Worm (Caenorhabditis elegans) whole organism, L1 larva: Measurements from ENCODE around the gene fipr-7.
A peak's percentile ranks its signal among the peaks of the same experiment; 100 is the strongest.

Source experiments
- C16A3.4 ChIP-seq: fragments of 150-350 bp; optimal IDR thresholded peaks from 2 replicates; lab custom pipeline; 2014; ENCODE audit warnings: missing biosample characterization, missing genetic modification characterization
- F16B12.6 ChIP-seq: fragments of 150-350 bp; optimal IDR thresholded peaks from 2 replicates; lab custom pipeline; 2014; ENCODE audit warnings: missing biosample characterization, missing genetic modification characterization
- Y116A8C.19 ChIP-seq: sonication (generic microtip); optimal IDR thresholded peaks from 2 replicates; lab custom pipeline; 2016; ENCODE audit warnings: missing compliant biosample characterization, missing genetic modification characterization, borderline replicate concordance
- blmp-1 ChIP-seq: fragments of 150-350 bp; optimal IDR thresholded peaks from 2 replicates; lab custom pipeline; 2014; ENCODE audit warnings: missing biosample characterization, missing genetic modification characterization
- ceh-63 ChIP-seq: fragments of 200-800 bp; sonication (Bioruptor generic); optimal IDR thresholded peaks from 2 replicates; lab custom pipeline; 2018; ENCODE audit warnings: mild to moderate bottlenecking, missing genetic modification characterization, missing compliant biosample characterization
- ceh-8 ChIP-seq: fragments of 200-800 bp; sonication (Bioruptor generic); optimal IDR thresholded peaks from 2 replicates; lab custom pipeline; 2018; ENCODE audit warnings: mild to moderate bottlenecking, missing genetic modification characterization, moderate library complexity, missing compliant biosample characterization
- ceh-82 ChIP-seq, 3 experiments: fragments of 150-350 bp in 1 of 3; sonication (generic microtip) in 2 of 3; optimal IDR thresholded peaks; 2 replicates each; lab custom pipeline; 2014 to 2017; ENCODE audit warnings: missing biosample characterization in 3 of 3, missing genetic modification characterization in 3 of 3
- dpl-1 ChIP-seq, 3 experiments: fragments of 150-350 bp in 2 of 3; sonication (generic microtip) in 1 of 3; optimal IDR thresholded peaks; 2 replicates each; lab custom pipeline; 2014 to 2017; ENCODE audit warnings: missing biosample characterization in 3 of 3, missing genetic modification characterization in 3 of 3, missing genetic modification reagents in 3 of 3
- efl-1 ChIP-seq, 4 experiments: fragments of 150-350 bp; optimal IDR thresholded peaks in 3 of 4; peaks in 1 of 4; 1 replicate in 1 of 4; 2 replicates in 3 of 4; lab custom pipeline; 2014; ENCODE audit warnings: missing biosample characterization in 2 of 4, missing genetic modification characterization in 2 of 4, missing genetic modification reagents in 2 of 4
- efl-3 ChIP-seq: fragments of 200-800 bp; sonication (Bioruptor generic); optimal IDR thresholded peaks from 2 replicates; lab custom pipeline; 2018; ENCODE audit warnings: mild to moderate bottlenecking, missing genetic modification characterization, missing compliant biosample characterization
- egl-13 ChIP-seq: sonication (generic microtip); optimal IDR thresholded peaks from 2 replicates; lab custom pipeline; 2016; ENCODE audit warnings: missing genotype, missing genetic modification reagents, missing genetic modification characterization, missing compliant biosample characterization
- egl-27 ChIP-seq, 2 experiments: fragments of 150-350 bp in 1 of 2; sonication (generic microtip); optimal IDR thresholded peaks; 3 replicates each; lab custom pipeline; 2017 to 2018; ENCODE audit warnings: missing biosample characterization in 2 of 2, missing genetic modification characterization in 2 of 2, missing genetic modification reagents in 2 of 2
- elt-3 ChIP-seq, 6 experiments: fragments of 150-350 bp in 1 of 6; sonication (generic microtip); optimal IDR thresholded peaks; 2 replicates each; lab custom pipeline; 2017 to 2018; ENCODE audit warnings: missing biosample characterization in 6 of 6, missing genetic modification characterization in 6 of 6, inconsistent platforms in 1 of 6
- fkh-8 ChIP-seq: sonication (generic microtip); optimal IDR thresholded peaks from 2 replicates; lab custom pipeline; 2016; ENCODE audit warnings: mild to moderate bottlenecking, missing genetic modification characterization, missing compliant biosample characterization
- fos-1 ChIP-seq: fragments of 150-350 bp; optimal IDR thresholded peaks from 2 replicates; lab custom pipeline; 2014; ENCODE audit warnings: missing biosample characterization, missing genetic modification characterization
- hlh-4 ChIP-seq: sonication (generic microtip); optimal IDR thresholded peaks from 2 replicates; lab custom pipeline; 2016; ENCODE audit warnings: mild to moderate bottlenecking, missing genetic modification characterization, missing compliant biosample characterization
- lin-13 ChIP-seq: fragments of 150-350 bp; optimal IDR thresholded peaks from 2 replicates; lab custom pipeline; 2014; ENCODE audit warnings: missing biosample characterization, missing genetic modification reagents, missing genetic modification characterization
- lin-14 ChIP-seq: fragments of 200-800 bp; sonication (Bioruptor generic); optimal IDR thresholded peaks from 2 replicates; lab custom pipeline; 2018; ENCODE audit warnings: mild to moderate bottlenecking, missing genetic modification characterization, moderate library complexity, missing compliant biosample characterization
- lin-39 ChIP-seq: fragments of 150-350 bp; optimal IDR thresholded peaks from 2 replicates; lab custom pipeline; 2014; ENCODE audit warnings: missing biosample characterization, missing genetic modification reagents, missing genetic modification characterization
- lsy-2 ChIP-seq, 2 experiments: fragments of 150-350 bp; optimal IDR thresholded peaks; 2 replicates each; lab custom pipeline; 2014; ENCODE audit warnings: missing biosample characterization in 2 of 2, missing genetic modification characterization in 2 of 2
- mdl-1 ChIP-seq, 2 experiments: fragments of 150-350 bp; optimal IDR thresholded peaks; 2 replicates each; lab custom pipeline; 2014 to 2017; ENCODE audit warnings: missing biosample characterization in 2 of 2, missing genetic modification characterization in 2 of 2, inconsistent platforms in 1 of 2
- nhr-11 ChIP-seq: fragments of 150-350 bp; optimal IDR thresholded peaks from 2 replicates; lab custom pipeline; 2014; ENCODE audit warnings: missing biosample characterization, missing genetic modification characterization
- nhr-20 ChIP-seq: sonication (generic microtip); optimal IDR thresholded peaks from 2 replicates; lab custom pipeline; 2016; ENCODE audit warnings: mild to moderate bottlenecking, missing genetic modification characterization, missing compliant biosample characterization
- nhr-237 ChIP-seq: fragments of 150-350 bp; optimal IDR thresholded peaks from 2 replicates; lab custom pipeline; 2014; ENCODE audit warnings: missing biosample characterization, missing genetic modification characterization
- nhr-47 ChIP-seq: sonication (generic microtip); optimal IDR thresholded peaks from 2 replicates; lab custom pipeline; 2016; ENCODE audit warnings: mild to moderate bottlenecking, missing genetic modification characterization, moderate library complexity, missing compliant biosample characterization
- nhr-71 ChIP-seq: sonication (generic microtip); optimal IDR thresholded peaks from 2 replicates; lab custom pipeline; 2016; ENCODE audit warnings: mild to moderate bottlenecking, missing genetic modification characterization, moderate library complexity, missing compliant biosample characterization
- nhr-77 ChIP-seq: fragments of 150-350 bp; optimal IDR thresholded peaks from 2 replicates; lab custom pipeline; 2014; ENCODE audit warnings: missing biosample characterization, missing genetic modification characterization
- pag-3 ChIP-seq: sonication (generic microtip); optimal IDR thresholded peaks from 2 replicates; lab custom pipeline; 2017; ENCODE audit warnings: missing genetic modification characterization, mild to moderate bottlenecking, missing compliant biosample characterization, antibody characterized with exemption, borderline replicate concordance; ENCODE audit not compliant: insufficient read depth
- rnt-1 ChIP-seq: sonication (generic microtip); optimal IDR thresholded peaks from 2 replicates; lab custom pipeline; 2016; ENCODE audit warnings: mild to moderate bottlenecking, missing genetic modification characterization, moderate library complexity, missing compliant biosample characterization
- snpc-4 ChIP-seq: fragments of 150-350 bp; optimal IDR thresholded peaks from 2 replicates; lab custom pipeline; 2014; ENCODE audit warnings: missing biosample characterization, missing genetic modification characterization
- sptf-1 ChIP-seq: fragments of 150-350 bp; optimal IDR thresholded peaks from 2 replicates; lab custom pipeline; 2014; ENCODE audit warnings: missing biosample characterization, missing genetic modification characterization
- tlp-1 ChIP-seq: fragments of 150-350 bp; optimal IDR thresholded peaks from 2 replicates; lab custom pipeline; 2014; ENCODE audit warnings: missing biosample characterization, missing genetic modification characterization
- unc-130 ChIP-seq: fragments of 150-350 bp; optimal IDR thresholded peaks from 2 replicates; lab custom pipeline; 2017; ENCODE audit warnings: missing biosample characterization, missing genetic modification characterization, inconsistent platforms
- unc-98 ChIP-seq: fragments of 200-800 bp; sonication (Bioruptor generic); IDR thresholded peaks from 2 replicates; pipeline ENCODE4 v1.3.6; 2022; ENCODE audit warnings: missing genetic modification characterization, missing compliant biosample characterization
- ztf-4 ChIP-seq: fragments of 150-350 bp; optimal IDR thresholded peaks from 2 replicates; lab custom pipeline; 2014; ENCODE audit warnings: missing biosample characterization, missing genetic modification characterization

The fipr-7 gene

ce11 chrV:10204863-10205338 is 24.7 kb upstream of the fipr-7 start, which contains the start of the genes ZK856.19 and ZK856.11 (continued):
- TF ChIP-seq sptf-1 (no peak), C16A3.4 (tag; lab: Kevin White, UChicago) (peak; percentile 68), ztf-4 (tag; lab: Kevin White, UChicago) (no peak), nhr-77 (tag; lab: Kevin White, UChicago) (peak; percentile 24), ceh-63 (GFP tag; lab: Kevin White, UChicago) (no peak), nhr-47 (peak; percentile 83)

- TF ChIP-seq mdl-1 (tag; optimal IDR thresholded peaks at IDR 0.05; lab: Kevin White, UChicago) (no peak), egl-27 (tag; optimal IDR thresholded peaks at IDR 0.05; lab: Kevin White, UChicago) (no peak), sptf-1 (no peak), elt-3 (tag; optimal IDR thresholded peaks at IDR 0.05; lab: Kevin White, UChicago) (no peak), lin-13 (no peak), efl-3 (GFP tag; lab: Kevin White, UChicago) (no peak), snpc-4 (no peak), rnt-1 (tag; lab: Kevin White, UChicago) (no peak), nhr-11 (tag; lab: Kevin White, UChicago) (no peak), tlp-1 (tag; lab: Kevin White, UChicago) (no peak), ceh-63 (GFP tag; lab: Kevin White, UChicago) (no peak), nhr-20 (no peak), efl-1 (optimal IDR thresholded peaks at IDR 0.05; lab: Kevin White, UChicago) (no peak), efl-1 (GFP tag; optimal IDR thresholded peaks at IDR 0.05 in 1 of 2; lab: Kevin White, UChicago) (no peak)
These were observed 24.1 kb upstream of the fipr-7 start, which contains the start of gene ZK856.16 for ce11 chrV:10205483-10205882. ZK856.16 (minus strand) TSS chrV:10205583.

DNA sequence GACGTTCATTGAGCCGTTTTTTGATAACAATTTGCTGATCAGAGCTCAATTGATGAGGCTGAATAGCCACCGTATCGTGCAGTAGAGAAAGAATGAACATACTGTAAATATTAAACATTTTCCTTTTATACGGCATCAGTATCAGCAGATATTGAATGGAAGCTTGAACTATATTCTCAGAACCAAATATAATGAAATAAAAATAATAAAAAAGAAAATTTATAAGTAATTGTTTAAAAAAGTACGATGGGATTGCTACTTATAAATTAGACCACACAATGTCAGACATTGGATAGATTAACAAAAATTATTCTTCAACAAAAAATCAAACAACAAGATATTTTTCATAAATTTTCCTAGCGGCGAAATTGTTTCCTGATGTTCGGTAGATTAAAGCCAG is 23.1 kb upstream of the fipr-7 start, which contains the start of gene rpc-25:
Gene rpc-25, minus strand, starts transcription at position 101 of the 400 bp plus-strand sequence.
- TF ChIP-seq nhr-237 (tag; lab: Kevin White, UChicago) (no peak), tlp-1 (tag; lab: Kevin White, UChicago) (no peak), fkh-8 (tag; lab: Kevin White, UChicago) (no peak)

ce11 chrV:10210244-10210643 is 19.4 kb upstream of the fipr-7 start, which contains the start of gene tftc-3:
tftc-3 (minus strand) TSS chrV:10210344.
- TF ChIP-seq ceh-82 (tag; optimal IDR thresholded peaks at IDR 0.05; lab: Kevin White, UChicago): no peak
- no peak for TF ChIP-seq F16B12.6 (tag; lab: Kevin White, UChicago)
- no peak for TF ChIP-seq hlh-4 (tag; lab: Kevin White, UChicago)
- no peak for TF ChIP-seq lsy-2 (tag; optimal IDR thresholded peaks at IDR 0.05; lab: Kevin White, UChicago)
- TF ChIP-seq unc-130 (tag; lab: Kevin White, UChicago): no peak
- TF ChIP-seq dpl-1 (GFP tag; optimal IDR thresholded peaks at IDR 0.05; lab: Kevin White, UChicago): no peak
- no peak for TF ChIP-seq egl-13 (tag; lab: Kevin White, UChicago)
- TF ChIP-seq egl-27 (tag; optimal IDR thresholded peaks at IDR 0.05; lab: Kevin White, UChicago): no peak
- TF ChIP-seq nhr-47: no peak
- no peak for TF ChIP-seq pag-3
- no peak for TF ChIP-seq ceh-63 (GFP tag; lab: Kevin White, UChicago)
- no peak for TF ChIP-seq lin-14
- TF ChIP-seq ceh-8 (GFP tag; lab: Kevin White, UChicago): no peak

- TF ChIP-seq unc-130 (tag; lab: Kevin White, UChicago): no peak
- TF ChIP-seq ceh-8 (GFP tag; lab: Kevin White, UChicago): no peak
- TF ChIP-seq dpl-1 (GFP tag; optimal IDR thresholded peaks at IDR 0.05; lab: Kevin White, UChicago): no peak
These were observed 17.6 kb upstream of the fipr-7 start, which contains the start of gene zhit-3 for ce11 chrV:10212027-10212426. zhit-3 (minus strand) TSS chrV:10212127.

DNA sequence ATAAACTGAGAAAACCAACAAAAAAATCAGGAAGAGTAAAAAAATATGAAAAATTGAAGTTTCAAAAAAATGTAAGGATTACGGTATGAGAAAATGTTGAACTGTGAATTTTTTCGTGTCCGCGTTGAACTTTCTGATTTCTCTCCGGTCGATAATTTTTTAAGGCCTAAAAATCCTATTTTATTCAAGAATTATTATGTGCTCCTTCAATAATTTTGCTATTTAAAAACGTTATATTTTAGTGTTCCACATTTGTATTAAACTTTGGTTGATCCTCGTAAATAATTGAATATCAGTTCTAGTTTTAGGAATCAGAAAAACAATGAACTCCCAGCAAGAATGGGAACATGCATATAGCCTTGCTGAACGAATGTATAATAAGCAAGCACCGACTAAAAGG is 17.0 kb upstream of the fipr-7 start, which contains the start of gene hpo-40:
Gene hpo-40, plus strand, starts transcription at position 301 of the 400 bp plus-strand sequence.
- TF ChIP-seq pag-3 (no peak), unc-98 (GFP tag; lab: Robert Waterston, UW) (no peak), nhr-71 (tag; lab: Kevin White, UChicago) (no peak), lin-39 (tag; lab: Kevin White, UChicago) (no peak), fos-1 (tag; lab: Kevin White, UChicago) (no peak), ceh-63 (GFP tag; lab: Kevin White, UChicago) (no peak), egl-27 (tag; optimal IDR thresholded peaks at IDR 0.05; lab: Kevin White, UChicago) (no peak), blmp-1 (no peak), ztf-4 (tag; lab: Kevin White, UChicago) (no peak), Y116A8C.19 (tag; lab: Kevin White, UChicago) (no peak)
- TF ChIP-seq, all 84 proteins: peak for 0
